Fruit fly (Drosophila melanogaster): ENCODE data around the gene CG14968.

Gene CG14968

dm6 chr3L:3304740-3305139 lies 1.8 kb upstream of the CG14968 start:
- TF ChIP-seq CG15479 (GFP tag; optimal IDR thresholded peaks at IDR 0.05) (peak; percentile 54), tll (GFP tag; optimal IDR thresholded peaks at IDR 0.05) (peak in 1 of 2 experiments; percentile 25), mld (GFP tag; IDR thresholded peaks at IDR 0.05; ENCODE audit: partially characterized antibody) (no peak)

DNA sequence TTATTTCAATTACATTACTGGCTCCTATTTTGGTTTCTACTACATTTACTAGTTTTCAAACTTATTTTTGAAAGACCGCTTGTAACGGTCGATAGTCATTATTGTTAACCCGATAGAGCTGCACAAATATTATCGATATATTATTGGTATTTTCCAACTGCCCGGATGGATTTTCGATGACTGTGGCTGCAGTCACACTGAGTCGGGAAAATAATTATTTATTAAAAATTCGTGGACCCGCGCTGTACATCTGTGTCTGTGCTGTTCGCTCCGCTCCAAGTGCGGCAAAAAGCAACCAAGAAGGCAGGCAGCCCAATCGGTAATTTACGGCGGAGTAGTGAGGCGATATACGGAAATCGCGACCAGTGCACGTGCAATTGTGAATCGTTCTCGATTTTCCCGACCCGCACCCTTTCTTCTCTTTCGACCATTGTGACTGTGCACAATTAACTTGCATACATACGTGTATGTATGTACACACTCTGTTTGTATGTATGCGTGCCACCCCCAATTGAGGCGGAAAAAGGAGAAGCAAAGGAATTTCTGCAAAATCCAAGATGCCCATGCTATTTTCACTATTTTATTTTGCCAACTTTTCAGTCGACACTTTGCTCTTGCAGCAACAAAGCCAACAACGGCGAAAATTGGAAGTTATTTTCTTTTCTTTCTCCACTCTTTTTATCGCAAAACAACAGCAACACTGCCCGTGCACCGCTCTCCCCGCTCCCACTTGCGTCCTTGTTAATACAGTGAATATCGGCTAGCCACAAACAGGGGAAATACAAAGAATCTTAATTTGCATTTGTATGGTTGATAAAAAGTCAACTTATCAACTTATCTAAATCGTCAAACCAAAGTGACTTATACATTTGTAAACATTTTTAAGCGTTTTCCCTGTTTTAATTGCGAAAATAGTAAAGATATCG lies 885 bp upstream of the CG14968 start, which contains the start of gene ZnT63C:
Gene ZnT63C, plus strand, starts transcription at position 175 of the 926 bp plus-strand sequence.
- TF ChIP-seq CG18476 (GFP tag; optimal IDR thresholded peaks at IDR 0.05) (no peak), CG10959 (GFP tag; IDR thresholded peaks at IDR 0.05) (no peak), psq (GFP tag; optimal IDR thresholded peaks at IDR 0.05) (no peak), Optix (GFP tag; IDR thresholded peaks at IDR 0.05) (no peak), CG18011 (GFP tag; optimal IDR thresholded peaks at IDR 0.05) (no peak), CG16779 (GFP tag; IDR thresholded peaks at IDR 0.05) (no peak), CG11398 (GFP tag; optimal IDR thresholded peaks at IDR 0.05) (no peak), Dll (GFP tag; IDR thresholded peaks at IDR 0.05; ENCODE audit: partially characterized antibody) (peak; percentile 82), pfk (GFP tag; optimal IDR thresholded peaks at IDR 0.05) (no peak), dmrt11E (tag; optimal IDR thresholded peaks at IDR 0.05) (no peak), pb (GFP tag; optimal IDR thresholded peaks at IDR 0.05) (no peak), CG31365 (tag; optimal IDR thresholded peaks at IDR 0.05) (no peak), Ssrp (tag; optimal IDR thresholded peaks at IDR 0.05) (no peak), CG15514 (GFP tag; optimal IDR thresholded peaks at IDR 0.05) (no peak), h (optimal IDR thresholded peaks at IDR 0.05) (no peak), HmgD (GFP tag; optimal IDR thresholded peaks at IDR 0.05) (no peak), GATAe (GFP tag; conservative IDR thresholded peaks at IDR 0.05) (no peak), CG30403 (GFP tag; optimal IDR thresholded peaks at IDR 0.05) (no peak), CG15011 (GFP tag; optimal IDR thresholded peaks at IDR 0.05) (no peak), ase (GFP tag; IDR thresholded peaks at IDR 0.05) (no peak), pita (GFP tag; optimal IDR thresholded peaks at IDR 0.05) (no peak), CG15696 (tag; optimal IDR thresholded peaks at IDR 0.05) (no peak), crol (GFP tag; IDR thresholded peaks at IDR 0.05) (peak; percentile 89), Rfx (GFP tag; IDR thresholded peaks at IDR 0.05) (no peak), Asciz (GFP tag; optimal IDR thresholded peaks at IDR 0.05) (no peak), chn (GFP tag; optimal IDR thresholded peaks at IDR 0.05) (no peak), disco-r (GFP tag; optimal IDR thresholded peaks at IDR 0.05) (no peak), Hmx (GFP tag; optimal IDR thresholded peaks at IDR 0.05) (no peak), CG15073 (GFP tag; optimal IDR thresholded peaks at IDR 0.05) (no peak), Ada2b (GFP tag; IDR thresholded peaks at IDR 0.05) (no peak), CG2678 (tag; optimal IDR thresholded peaks at IDR 0.05) (no peak), corto (GFP tag; optimal IDR thresholded peaks at IDR 0.05) (no peak), cad (GFP tag; optimal IDR thresholded peaks at IDR 0.05) (no peak), HmgZ (tag; optimal IDR thresholded peaks at IDR 0.05) (no peak), fd3F (GFP tag; optimal IDR thresholded peaks at IDR 0.05) (no peak), CG4820 (GFP tag; optimal IDR thresholded peaks at IDR 0.05) (no peak), CG9817 (tag; optimal IDR thresholded peaks at IDR 0.05) (no peak), CG34224 (GFP tag; IDR thresholded peaks at IDR 0.05; ENCODE audit: partially characterized antibody) (peak; percentile 86), mld (GFP tag; IDR thresholded peaks at IDR 0.05; ENCODE audit: partially characterized antibody) (peak; percentile 66), tin (GFP tag; optimal IDR thresholded peaks at IDR 0.05) (no peak), Dfd (GFP tag; optimal IDR thresholded peaks at IDR 0.05) (no peak), H15 (GFP tag; IDR thresholded peaks at IDR 0.05) (no peak), PHDP (tag; optimal IDR thresholded peaks at IDR 0.05) (no peak), Tbp (GFP tag; optimal IDR thresholded peaks at IDR 0.05) (no peak), Fer1 (GFP tag; optimal IDR thresholded peaks at IDR 0.05) (no peak)

All from whole organism, embryonic.